Fruit fly (Drosophila melanogaster): ENCODE data around the gene twf.

- TF ChIP-seq Dll (optimal IDR thresholded peaks at IDR 0.05) (no peak), CG8478 (optimal IDR thresholded peaks at IDR 0.05) (no peak), EcR (GFP tag; optimal IDR thresholded peaks at IDR 0.05) (no peak), psq (optimal IDR thresholded peaks at IDR 0.05) (no peak)
These were observed 9.5 kb downstream of the twf start, which contains the start of gene CG14356 for dm6 chr3R:14131972-14132371.
